Fruit fly (Drosophila melanogaster) whole organism, embryonic: ENCODE data around the gene Mst89B.
A peak's percentile ranks its signal among the peaks of the same experiment; 100 is the strongest.

Experiments
- Antp ChIP-seq: fragments of 200-800 bp; sonication (Bioruptor generic); optimal IDR thresholded peaks from 3 replicates; lab custom pipeline; 2016; ENCODE audit warnings: missing biosample characterization, missing genetic modification characterization
- Atf6 ChIP-seq: fragments of 200-800 bp; sonication (Bioruptor generic); IDR thresholded peaks from 2 replicates; pipeline ENCODE4 v1.3.6; 2022; ENCODE audit warnings: missing biosample characterization, missing genetic modification characterization
- BtbVII ChIP-seq: fragments of 200-800 bp; sonication (Bioruptor generic); optimal IDR thresholded peaks from 3 replicates; lab custom pipeline; 2017; ENCODE audit warnings: missing biosample characterization, mild to moderate bottlenecking, missing genetic modification characterization
- CG10366 ChIP-seq: fragments of 200-800 bp; sonication (Bioruptor generic); IDR thresholded peaks from 2 replicates; pipeline ENCODE4 v1.3.6; 2022; ENCODE audit warnings: missing biosample characterization, missing genetic modification characterization
- CG10543 ChIP-seq: fragments of 200-800 bp; sonication (Bioruptor generic); optimal IDR thresholded peaks from 3 replicates; lab custom pipeline; 2017; ENCODE audit warnings: missing biosample characterization, mild to moderate bottlenecking, missing genetic modification characterization, moderate library complexity
- CG12104 ChIP-seq: fragments of 200-800 bp; sonication (Bioruptor generic); optimal IDR thresholded peaks from 3 replicates; lab custom pipeline; 2016; ENCODE audit warnings: missing biosample characterization, missing genetic modification characterization
- CG13775 ChIP-seq: fragments of 200-800 bp; sonication (Bioruptor generic); optimal IDR thresholded peaks from 3 replicates; lab custom pipeline; 2017; ENCODE audit warnings: missing biosample characterization, mild to moderate bottlenecking, missing genetic modification characterization
- CG15073 ChIP-seq: fragments of 200-800 bp; sonication (Bioruptor generic); optimal IDR thresholded peaks from 2 replicates; lab custom pipeline; 2016; ENCODE audit warnings: missing biosample characterization, missing genetic modification characterization
- CG15479 ChIP-seq: fragments of 200-800 bp; sonication (Bioruptor generic); optimal IDR thresholded peaks from 3 replicates; lab custom pipeline; 2019; ENCODE audit warnings: missing biosample characterization, mild to moderate bottlenecking, missing genetic modification characterization, moderate library complexity
- CG16813 ChIP-seq: fragments of 200-800 bp; sonication (Bioruptor generic); IDR thresholded peaks from 3 replicates; pipeline ENCODE4 v1.3.6; 2022; ENCODE audit warnings: missing biosample characterization, missing genetic modification characterization; ENCODE audit not compliant: partially characterized antibody
- CG17568 ChIP-seq: fragments of 200-800 bp; sonication (Bioruptor generic); optimal IDR thresholded peaks from 2 replicates; lab custom pipeline; 2018; ENCODE audit warnings: missing biosample characterization, mild to moderate bottlenecking, missing genetic modification characterization, moderate library complexity
- CG17612 ChIP-seq: fragments of 200-800 bp; sonication (Bioruptor generic); IDR thresholded peaks from 2 replicates; pipeline ENCODE4 v1.3.6; 2022; ENCODE audit warnings: missing biosample characterization, missing genetic modification characterization
- CG17802 ChIP-seq: fragments of 200-800 bp; sonication (Bioruptor generic); optimal IDR thresholded peaks from 2 replicates; lab custom pipeline; 2018; ENCODE audit warnings: missing biosample characterization, mild to moderate bottlenecking, missing genetic modification characterization, moderate library complexity
- CG1792 ChIP-seq: fragments of 200-800 bp; sonication (Bioruptor generic); optimal IDR thresholded peaks from 2 replicates; lab custom pipeline; 2016; ENCODE audit warnings: missing biosample characterization, missing genetic modification characterization
- CG2678 ChIP-seq: fragments of 200-800 bp; sonication (Bioruptor generic); optimal IDR thresholded peaks from 3 replicates; lab custom pipeline; 2019; ENCODE audit warnings: missing biosample characterization, mild to moderate bottlenecking, missing genetic modification characterization, moderate library complexity
- CG30403 ChIP-seq: fragments of 200-800 bp; sonication (Bioruptor generic); optimal IDR thresholded peaks from 3 replicates; lab custom pipeline; 2016; ENCODE audit warnings: missing biosample characterization, missing genetic modification characterization
- CG34376 ChIP-seq: fragments of 200-800 bp; sonication (Bioruptor generic); optimal IDR thresholded peaks from 2 replicates; lab custom pipeline; 2018; ENCODE audit warnings: missing biosample characterization, mild to moderate bottlenecking, missing genetic modification characterization
- CG6175 ChIP-seq: fragments of 200-800 bp; sonication (Bioruptor generic); IDR thresholded peaks from 3 replicates; pipeline ENCODE4 v1.3.6; 2022; ENCODE audit warnings: missing biosample characterization, missing genetic modification characterization
- CG6689 ChIP-seq: fragments of 200-800 bp; sonication (Bioruptor generic); IDR thresholded peaks from 2 replicates; pipeline ENCODE4 v1.3.6; 2022; ENCODE audit warnings: missing biosample characterization, missing genetic modification characterization
- CG7357 ChIP-seq: fragments of 200-800 bp; sonication (Bioruptor generic); IDR thresholded peaks from 3 replicates; pipeline ENCODE4 v1.3.6; 2022; ENCODE audit warnings: missing biosample characterization, missing genetic modification characterization
- CG8290 ChIP-seq, 3 experiments: fragments of 200-800 bp; sonication (Bioruptor generic); optimal IDR thresholded peaks; 2 replicates each; lab custom pipeline; 2016 to 2019; ENCODE audit warnings: missing biosample characterization in 3 of 3, missing genetic modification characterization in 3 of 3, mild to moderate bottlenecking in 2 of 3, moderate library complexity in 1 of 3
- CrebB ChIP-seq: fragments of 200-800 bp; sonication (Bioruptor generic); optimal IDR thresholded peaks from 3 replicates; lab custom pipeline; 2018; ENCODE audit warnings: missing biosample characterization, mild to moderate bottlenecking, missing genetic modification characterization
- Dip2 ChIP-seq: fragments of 200-800 bp; sonication (Bioruptor generic); IDR thresholded peaks from 2 replicates; pipeline ENCODE4 v1.3.6; 2022; ENCODE audit warnings: missing biosample characterization, missing genetic modification characterization
- Ets65A ChIP-seq: fragments of 200-800 bp; sonication (Bioruptor generic); peaks from one replicate; lab custom pipeline; 2016; ENCODE audit warnings: missing biosample characterization, missing genetic modification characterization
- MTF-1 ChIP-seq: fragments of 200-800 bp; sonication (Bioruptor generic); optimal IDR thresholded peaks from 2 replicates; lab custom pipeline; 2018; ENCODE audit warnings: missing biosample characterization, mild to moderate bottlenecking, missing genetic modification characterization, borderline replicate concordance
- Meics ChIP-seq: fragments of 200-800 bp; sonication (Bioruptor generic); optimal IDR thresholded peaks from 2 replicates; lab custom pipeline; 2017; ENCODE audit warnings: missing biosample characterization, mild to moderate bottlenecking, missing genetic modification characterization
- Mes4 ChIP-seq: fragments of 200-800 bp; sonication (Bioruptor generic); optimal IDR thresholded peaks from 2 replicates; lab custom pipeline; 2016; ENCODE audit warnings: missing biosample characterization, missing genetic modification characterization
- Mrtf ChIP-seq: fragments of 200-800 bp; sonication (Bioruptor generic); IDR thresholded peaks from 3 replicates; pipeline ENCODE4 v1.3.6; 2022; ENCODE audit warnings: missing biosample characterization, missing genetic modification characterization
- NK7.1 ChIP-seq: fragments of 200-800 bp; sonication (Bioruptor generic); optimal IDR thresholded peaks from 3 replicates; lab custom pipeline; 2016; ENCODE audit warnings: missing biosample characterization, missing genetic modification characterization
- NfI ChIP-seq: fragments of 200-800 bp; sonication (Bioruptor generic); optimal IDR thresholded peaks from 3 replicates; lab custom pipeline; 2018; ENCODE audit warnings: missing biosample characterization, mild to moderate bottlenecking, missing genetic modification characterization, moderate library complexity
- PHDP ChIP-seq: fragments of 200-800 bp; sonication (Bioruptor generic); optimal IDR thresholded peaks from 3 replicates; lab custom pipeline; 2018; ENCODE audit warnings: missing biosample characterization, mild to moderate bottlenecking, missing genetic modification characterization, moderate library complexity
- Pdp1 ChIP-seq, 2 experiments: fragments of 200-800 bp; sonication (Bioruptor generic); optimal IDR thresholded peaks; 3 replicates each; lab custom pipeline; 2016; ENCODE audit warnings: missing biosample characterization in 2 of 2, missing genetic modification characterization in 2 of 2, mild to moderate bottlenecking in 1 of 2, moderate library complexity in 1 of 2
- Ptx1 ChIP-seq: fragments of 200-800 bp; sonication (Bioruptor generic); IDR thresholded peaks from 2 replicates; pipeline ENCODE4 v1.3.6; 2022; ENCODE audit warnings: missing biosample characterization, missing genetic modification characterization
- bbx ChIP-seq: fragments of 200-800 bp; sonication (Bioruptor generic); IDR thresholded peaks from 2 replicates; pipeline ENCODE4 v1.3.6; 2022; ENCODE audit warnings: missing biosample characterization, missing genetic modification characterization; ENCODE audit not compliant: partially characterized antibody
- cato ChIP-seq: fragments of 200-800 bp; sonication (Bioruptor generic); optimal IDR thresholded peaks from 2 replicates; lab custom pipeline; 2016; ENCODE audit warnings: missing biosample characterization, missing genetic modification characterization, borderline replicate concordance
- chm ChIP-seq: fragments of 200-800 bp; sonication (Bioruptor generic); IDR thresholded peaks from 2 replicates; pipeline ENCODE4 v1.3.6; 2022; ENCODE audit warnings: missing biosample characterization, missing genetic modification characterization
- gce ChIP-seq: fragments of 200-800 bp; sonication (Bioruptor generic); IDR thresholded peaks from 3 replicates; pipeline ENCODE4 v1.3.6; 2022; ENCODE audit warnings: missing biosample characterization, missing genetic modification characterization
- grau ChIP-seq: fragments of 200-800 bp; optimal IDR thresholded peaks from 3 replicates; lab custom pipeline; 2019; ENCODE audit warnings: missing biosample characterization, mild to moderate bottlenecking, missing genetic modification characterization, moderate library complexity
- gro ChIP-seq: fragments of 200-800 bp; sonication (Bioruptor generic); optimal IDR thresholded peaks from 2 replicates; lab custom pipeline; 2016; ENCODE audit warnings: missing biosample characterization, missing genetic modification characterization
- gt ChIP-seq: fragments of 200-800 bp; sonication (Bioruptor generic); IDR thresholded peaks from 2 replicates; pipeline ENCODE4 v1.3.6; 2022; ENCODE audit warnings: missing biosample characterization, missing genetic modification characterization
- nau ChIP-seq: fragments of 200-800 bp; sonication (Bioruptor generic); optimal IDR thresholded peaks from 3 replicates; lab custom pipeline; 2017; ENCODE audit warnings: missing biosample characterization, mild to moderate bottlenecking, missing genetic modification characterization, missing genetic modification reagents
- pros ChIP-seq: fragments of 200-800 bp; sonication (Bioruptor generic); optimal IDR thresholded peaks from 3 replicates; lab custom pipeline; 2019; ENCODE audit warnings: missing biosample characterization, mild to moderate bottlenecking, missing genetic modification characterization, moderate library complexity
- repo ChIP-seq: fragments of 200-800 bp; sonication (Bioruptor generic); optimal IDR thresholded peaks from 2 replicates; lab custom pipeline; 2016; ENCODE audit warnings: missing biosample characterization, missing genetic modification characterization
- sc ChIP-seq, 3 experiments: fragments of >200 bp in 2 of 3; fragments of 200-800 bp in 1 of 3; sonication (Bioruptor generic) in 1 of 3; optimal IDR thresholded peaks; 2 replicates in 2 of 3; 3 replicates in 1 of 3; lab custom pipeline; 2017; ENCODE audit warnings: mild to moderate bottlenecking in 1 of 3, missing biosample characterization in 1 of 3, missing genetic modification characterization in 1 of 3, missing genetic modification reagents in 1 of 3
- slbo ChIP-seq: fragments of 200-800 bp; sonication (Bioruptor generic); IDR thresholded peaks from 2 replicates; pipeline ENCODE4 v1.3.6; 2022; ENCODE audit warnings: missing biosample characterization, missing genetic modification characterization
- tgo ChIP-seq: fragments of 200-800 bp; sonication (Bioruptor generic); IDR thresholded peaks from 3 replicates; pipeline ENCODE4 v1.3.6; 2022; ENCODE audit warnings: missing biosample characterization, missing genetic modification characterization
- usp ChIP-seq: fragments of >200 bp; optimal IDR thresholded peaks from 2 replicates; lab custom pipeline; 2017; ENCODE audit warnings: missing biosample characterization, missing genetic modification characterization
- vfl ChIP-seq: fragments of 200-800 bp; sonication (Bioruptor generic); optimal IDR thresholded peaks from 2 replicates; lab custom pipeline; 2016; ENCODE audit warnings: missing biosample characterization, missing genetic modification characterization

Gene Mst89B

dm6 chr3R:16309302-16310080, 42.7 kb downstream of the Mst89B start (continued):
- TF ChIP-seq NfI (no peak), cato (GFP tag; lab: Kevin White, UChicago) (no peak), Dip2 (no peak), CG10543 (peak; percentile 39), nau (GFP tag; lab: Kevin White, UChicago) (no peak), CG13775 (GFP tag; lab: Kevin White, UChicago) (peak; percentile 2), CG2678 (tag; lab: Kevin White, UChicago) (no peak), grau (tag; lab: Kevin White, UChicago) (peak; percentile 29), CG30403 (GFP tag; lab: Kevin White, UChicago) (peak; percentile 6), pros (peak; percentile 20), PHDP (tag; lab: Kevin White, UChicago) (peak; percentile 3), Ptx1 (no peak), Antp (no peak), CG7357 (no peak), Atf6 (peak; percentile 60; the same call in 1 of the 2 replicates), CG1792 (peak; percentile 13), CG34376 (GFP tag; lab: Kevin White, UChicago) (no peak), gt (no peak), CG17568 (GFP tag; lab: Kevin White, UChicago) (no peak), vfl (GFP tag; lab: Kevin White, UChicago) (no peak), Ets65A (GFP tag; lab: Kevin White, UChicago) (peak; percentile 91), CG17802 (no peak), CG15479 (peak; percentile 1), CG16813 (no peak), bbx (GFP tag; lab: Robert Waterston, UW) (no peak), CG12104 (no peak), gro (GFP tag; lab: Kevin White, UChicago) (no peak), Pdp1 (GFP tag; optimal IDR thresholded peaks at IDR 0.05; lab: Kevin White, UChicago) (peak; percentile 2 to 34), slbo (peak; percentile 62), sc (optimal IDR thresholded peaks at IDR 0.05; lab: Kevin White, UChicago) (no peak), sc (GFP tag; optimal IDR thresholded peaks at IDR 0.05; lab: Kevin White, UChicago) (no peak), CrebB (tag; lab: Kevin White, UChicago) (no peak), usp (GFP tag; lab: Kevin White, UChicago) (no peak), CG8290 (GFP tag; optimal IDR thresholded peaks at IDR 0.05; lab: Kevin White, UChicago) (peak; percentile 6), CG8290 (tag; optimal IDR thresholded peaks at IDR 0.05; lab: Kevin White, UChicago) (no peak), Mes4 (GFP tag; lab: Kevin White, UChicago) (no peak), Meics (peak; percentile 47), BtbVII (no peak), CG15073 (GFP tag; lab: Kevin White, UChicago) (no peak), repo (no peak), chm (GFP tag; lab: Robert Waterston, UW) (no peak), MTF-1 (GFP tag; lab: Kevin White, UChicago) (no peak), CG17612 (no peak), gce (GFP tag; lab: Robert Waterston, UW) (no peak), CG6689 (GFP tag; lab: Robert Waterston, UW) (peak; percentile 41), tgo (GFP tag; lab: Robert Waterston, UW) (peak; percentile 39; the same call in 2 of the 3 replicates), Mrtf (GFP tag; lab: Robert Waterston, UW) (peak; percentile 27; the same call in 1 of the 3 replicates), CG10366 (GFP tag; lab: Robert Waterston, UW) (no peak), CG6175 (GFP tag; lab: Robert Waterston, UW) (peak; percentile 35; the same call in 1 of the 3 replicates), NK7.1 (GFP tag; lab: Kevin White, UChicago) (no peak)
